Fruit fly (Drosophila melanogaster) whole organism, embryonic: ENCODE measurements around the gene Or65c.
A peak's percentile ranks its signal among the peaks of the same experiment; 100 is the strongest.

Experiments
- Awh ChIP-seq: fragments of 200-800 bp; sonication (Bioruptor generic); IDR thresholded peaks from 2 replicates; pipeline ENCODE4, ENCODE4 v1.3.6; 2022; ENCODE audit warnings: missing biosample characterization, missing genetic modification characterization
- B-H2 ChIP-seq: fragments of 200-800 bp; sonication (Bioruptor generic); optimal IDR thresholded peaks from 2 replicates; lab custom pipeline; 2018; ENCODE audit warnings: missing biosample characterization, mild to moderate bottlenecking, missing genetic modification characterization
- Blimp-1 ChIP-seq: fragments of 200-800 bp; sonication (Bioruptor generic); optimal IDR thresholded peaks from 3 replicates; lab custom pipeline; 2018; ENCODE audit warnings: missing biosample characterization, missing genetic modification characterization, mild to moderate bottlenecking, moderate library complexity, missing genetic modification reagents
- Bteb2 ChIP-seq: fragments of 200-800 bp; sonication (Bioruptor generic); optimal IDR thresholded peaks from 2 replicates; lab custom pipeline; 2016; ENCODE audit warnings: missing biosample characterization, missing genetic modification characterization
- CG10462 ChIP-seq: fragments of 200-800 bp; sonication (Bioruptor generic); optimal IDR thresholded peaks from 2 replicates; lab custom pipeline; 2016; ENCODE audit warnings: missing biosample characterization, missing genetic modification characterization
- CG11456 ChIP-seq: fragments of 200-800 bp; sonication (Bioruptor generic); IDR thresholded peaks from 3 replicates; pipeline ENCODE4 v1.3.6; 2022; ENCODE audit warnings: missing biosample characterization, missing genetic modification characterization
- CG12219 ChIP-seq: fragments of 200-800 bp; sonication (Bioruptor generic); optimal IDR thresholded peaks from 3 replicates; lab custom pipeline; 2018; ENCODE audit warnings: missing biosample characterization, mild to moderate bottlenecking, missing genetic modification characterization
- CG12236 ChIP-seq: fragments of 200-800 bp; sonication (Bioruptor generic); optimal IDR thresholded peaks from 2 replicates; lab custom pipeline; 2016; ENCODE audit warnings: missing biosample characterization, missing genetic modification characterization
- CG12769 ChIP-seq: fragments of 200-800 bp; sonication (Bioruptor generic); optimal IDR thresholded peaks from 2 replicates; lab custom pipeline; 2019; ENCODE audit warnings: missing biosample characterization, mild to moderate bottlenecking, missing genetic modification characterization, moderate library complexity
- CG13894 ChIP-seq: fragments of 200-800 bp; sonication (Bioruptor generic); optimal IDR thresholded peaks from 3 replicates; lab custom pipeline; 2018; ENCODE audit warnings: missing biosample characterization, mild to moderate bottlenecking, missing genetic modification characterization, moderate library complexity
- CG17385 ChIP-seq: fragments of 200-800 bp; sonication (Bioruptor generic); optimal IDR thresholded peaks from 3 replicates; lab custom pipeline; 2018; ENCODE audit warnings: missing biosample characterization, mild to moderate bottlenecking, missing genetic modification characterization
- CG2199 ChIP-seq: fragments of 200-800 bp; sonication (Bioruptor generic); IDR thresholded peaks from 3 replicates; pipeline ENCODE4 v1.3.6; 2022; ENCODE audit warnings: missing biosample characterization, missing genetic modification characterization
- CG30431 ChIP-seq: fragments of 200-800 bp; sonication (Bioruptor generic); optimal IDR thresholded peaks from 2 replicates; lab custom pipeline; 2017; ENCODE audit warnings: missing biosample characterization, missing genetic modification characterization
- CG43689 ChIP-seq: fragments of 200-800 bp; sonication (Bioruptor generic); IDR thresholded peaks from 2 replicates; pipeline ENCODE4 v1.3.6; 2022; ENCODE audit warnings: missing biosample characterization, missing genetic modification characterization
- CG6765 ChIP-seq: fragments of 200-800 bp; sonication (Bioruptor generic); optimal IDR thresholded peaks from 3 replicates; lab custom pipeline; 2017; ENCODE audit warnings: missing biosample characterization, mild to moderate bottlenecking, missing genetic modification characterization
- CG7839 ChIP-seq: fragments of 200-800 bp; sonication (Bioruptor generic); optimal IDR thresholded peaks from 3 replicates; lab custom pipeline; 2018; ENCODE audit warnings: missing biosample characterization, mild to moderate bottlenecking, missing genetic modification characterization, moderate library complexity
- CTCF ChIP-seq: fragments of 200-800 bp; sonication (Bioruptor generic); optimal IDR thresholded peaks from 2 replicates; lab custom pipeline; 2017; ENCODE audit warnings: missing biosample characterization, mild to moderate bottlenecking, missing genetic modification characterization, moderate library complexity
- Chrac-16 ChIP-seq: fragments of 200-800 bp; sonication (Bioruptor generic); optimal IDR thresholded peaks from 3 replicates; lab custom pipeline; 2016; ENCODE audit warnings: missing biosample characterization, missing genetic modification characterization
- CrebB ChIP-seq: fragments of 200-800 bp; sonication (Bioruptor generic); optimal IDR thresholded peaks from 3 replicates; lab custom pipeline; 2018; ENCODE audit warnings: missing biosample characterization, mild to moderate bottlenecking, missing genetic modification characterization
- D ChIP-seq, 2 experiments: fragments of 200-800 bp in 1 of 2; fragments of >200 bp in 1 of 2; sonication (Bioruptor generic) in 1 of 2; optimal IDR thresholded peaks; 2 replicates in 1 of 2; 3 replicates in 1 of 2; lab custom pipeline; 2017; ENCODE audit warnings: mild to moderate bottlenecking in 1 of 2, missing biosample characterization in 1 of 2, missing genetic modification characterization in 1 of 2, missing genetic modification reagents in 1 of 2
- Gug ChIP-seq: fragments of 200-800 bp; sonication (Bioruptor generic); IDR thresholded peaks from 4 replicates; pipeline ENCODE4 v1.3.6; 2022; ENCODE audit warnings: missing biosample characterization, missing genetic modification characterization
- Hey ChIP-seq: fragments of 200-800 bp; sonication (Bioruptor generic); optimal IDR thresholded peaks from 3 replicates; lab custom pipeline; 2018; ENCODE audit warnings: missing biosample characterization, mild to moderate bottlenecking, missing genetic modification characterization
- Hr3 ChIP-seq: fragments of 200-800 bp; sonication (Bioruptor generic); optimal IDR thresholded peaks from 3 replicates; lab custom pipeline; 2016; ENCODE audit warnings: missing biosample characterization, missing genetic modification characterization
- Hr78 ChIP-seq, 2 experiments: fragments of 200-800 bp in 1 of 2; fragments of >200 bp in 1 of 2; sonication (Bioruptor generic) in 1 of 2; optimal IDR thresholded peaks; 2 replicates each; lab custom pipeline; 2017 to 2019; ENCODE audit warnings: missing biosample characterization in 2 of 2, missing genetic modification characterization in 2 of 2, mild to moderate bottlenecking in 1 of 2, moderate library complexity in 1 of 2
- MBD-R2 ChIP-seq: fragments of 200-800 bp; sonication (Bioruptor generic); IDR thresholded peaks from 2 replicates; pipeline ENCODE4 v1.3.6; 2022; ENCODE audit warnings: missing biosample characterization, missing genetic modification characterization
- NFAT ChIP-seq: fragments of 200-800 bp; sonication (Bioruptor generic); IDR thresholded peaks from 2 replicates; pipeline ENCODE4 v1.3.6; 2022; ENCODE audit warnings: missing biosample characterization, missing genetic modification characterization
- Nf-YC ChIP-seq: fragments of 200-800 bp; optimal IDR thresholded peaks from 3 replicates; lab custom pipeline; 2019; ENCODE audit warnings: missing biosample characterization, mild to moderate bottlenecking, missing genetic modification characterization, moderate library complexity
- Rfx ChIP-seq: fragments of 200-800 bp; sonication (Bioruptor generic); IDR thresholded peaks from 2 replicates; pipeline ENCODE4 v1.3.6; 2022; ENCODE audit warnings: missing biosample characterization, missing genetic modification characterization
- Scr ChIP-seq: fragments of 200-800 bp; sonication (Bioruptor generic); IDR thresholded peaks from 2 replicates; pipeline ENCODE4 v1.3.6; 2022; ENCODE audit warnings: missing biosample characterization, missing genetic modification characterization; ENCODE audit not compliant: partially characterized antibody
- abd-A ChIP-seq: fragments of 200-800 bp; sonication (Bioruptor generic); optimal IDR thresholded peaks from 3 replicates; lab custom pipeline; 2019; ENCODE audit warnings: missing biosample characterization, mild to moderate bottlenecking, missing genetic modification characterization, moderate library complexity
- ap ChIP-seq: fragments of 200-800 bp; sonication (Bioruptor generic); IDR thresholded peaks from 2 replicates; pipeline ENCODE4 v1.3.6; 2022; ENCODE audit warnings: missing biosample characterization, missing genetic modification characterization
- bsh ChIP-seq, 2 experiments: fragments of 200-800 bp; sonication (Bioruptor generic); optimal IDR thresholded peaks; 2 replicates each; lab custom pipeline; 2017 to 2018; ENCODE audit warnings: mild to moderate bottlenecking in 2 of 2, missing biosample characterization in 2 of 2, missing genetic modification characterization in 2 of 2, moderate library complexity in 1 of 2
- caup ChIP-seq: fragments of 200-800 bp; sonication (Bioruptor generic); optimal IDR thresholded peaks from 3 replicates; lab custom pipeline; 2017; ENCODE audit warnings: missing biosample characterization, mild to moderate bottlenecking, missing genetic modification characterization, moderate library complexity; ENCODE audit not compliant: severe bottlenecking
- chinmo ChIP-seq: fragments of 200-800 bp; sonication (Bioruptor generic); IDR thresholded peaks from 4 replicates; pipeline ENCODE4 v1.3.6; 2022; ENCODE audit warnings: missing biosample characterization, missing genetic modification characterization; ENCODE audit not compliant: partially characterized antibody
- chm ChIP-seq: fragments of 200-800 bp; sonication (Bioruptor generic); IDR thresholded peaks from 2 replicates; pipeline ENCODE4 v1.3.6; 2022; ENCODE audit warnings: missing biosample characterization, missing genetic modification characterization
- dati ChIP-seq: fragments of 200-800 bp; sonication (Bioruptor generic); IDR thresholded peaks from 2 replicates; pipeline ENCODE4 v1.3.6; 2022; ENCODE audit warnings: missing biosample characterization, missing genetic modification characterization
- en ChIP-seq: fragments of 200-800 bp; sonication (Bioruptor generic); optimal IDR thresholded peaks from 2 replicates; lab custom pipeline; 2016; ENCODE audit warnings: missing biosample characterization, missing genetic modification characterization
- grn ChIP-seq: fragments of 200-800 bp; sonication (Bioruptor generic); optimal IDR thresholded peaks from 3 replicates; lab custom pipeline; 2017; ENCODE audit warnings: missing biosample characterization, missing genetic modification characterization
- h ChIP-seq: fragments of >200 bp; optimal IDR thresholded peaks from 2 replicates; lab custom pipeline; 2017
- hth ChIP-seq: fragments of >200 bp; optimal IDR thresholded peaks from 2 replicates; lab custom pipeline; 2017; ENCODE audit warnings: inconsistent platforms
- kni ChIP-seq: fragments of 200-800 bp; sonication (Bioruptor generic); optimal IDR thresholded peaks from 3 replicates; lab custom pipeline; 2017; ENCODE audit warnings: mild to moderate bottlenecking, missing biosample characterization, missing genetic modification reagents, missing genetic modification characterization
- oc ChIP-seq: fragments of 200-800 bp; sonication (Bioruptor generic); optimal IDR thresholded peaks from 2 replicates; lab custom pipeline; 2018; ENCODE audit warnings: missing biosample characterization, mild to moderate bottlenecking, missing genetic modification characterization, moderate library complexity
- onecut ChIP-seq: fragments of 200-800 bp; sonication (Bioruptor generic); IDR thresholded peaks from 2 replicates; pipeline ENCODE4 v1.3.6; 2022; ENCODE audit warnings: missing biosample characterization, missing genetic modification characterization
- pan ChIP-seq, 4 experiments: fragments of >200 bp in 3 of 4; fragments of 200-800 bp in 1 of 4; sonication (Bioruptor generic) in 1 of 4; optimal IDR thresholded peaks in 3 of 4; IDR thresholded peaks in 1 of 4; 2 replicates each; pipeline versions ENCODE4 v1.3.6 to Lab custom; 2017 to 2022; ENCODE audit warnings: missing biosample characterization in 2 of 4, missing genetic modification characterization in 2 of 4, mixed read lengths in 1 of 4
- pnt ChIP-seq: fragments of 200-800 bp; sonication (Bioruptor generic); optimal IDR thresholded peaks from 3 replicates; lab custom pipeline; 2016; ENCODE audit warnings: missing biosample characterization, missing genetic modification characterization
- pum ChIP-seq: fragments of 200-800 bp; sonication (Bioruptor generic); optimal IDR thresholded peaks from 2 replicates; lab custom pipeline; 2016; ENCODE audit warnings: missing biosample characterization, missing genetic modification characterization
- run ChIP-seq: fragments of 200-800 bp; sonication (Bioruptor generic); optimal IDR thresholded peaks from 3 replicates; lab custom pipeline; 2018; ENCODE audit warnings: missing biosample characterization, mild to moderate bottlenecking, missing genetic modification characterization
- sens ChIP-seq: fragments of 200-800 bp; sonication (Bioruptor generic); peaks from one replicate; lab custom pipeline; 2016; ENCODE audit warnings: missing biosample characterization, missing genetic modification characterization
- stc ChIP-seq: fragments of 200-800 bp; sonication (Bioruptor generic); IDR thresholded peaks from 2 replicates; pipeline ENCODE4 v1.3.6; 2022; ENCODE audit warnings: missing biosample characterization, missing genetic modification characterization
- ttk ChIP-seq: fragments of 200-800 bp; sonication (Bioruptor generic); IDR thresholded peaks from 2 replicates; pipeline ENCODE4 v2.1.2; 2022; ENCODE audit warnings: missing biosample characterization, missing genetic modification characterization
- vvl ChIP-seq: fragments of 200-800 bp; sonication (Bioruptor generic); IDR thresholded peaks from 2 replicates; pipeline ENCODE4 v1.3.6; 2022; ENCODE audit warnings: missing biosample characterization, missing genetic modification characterization

The Or65c gene

dm6 chr3L:6336248-6336858, 8.9 kb downstream of the Or65c start (continued):
- TF ChIP-seq CG17385 (GFP tag; lab: Kevin White, UChicago) (no peak), CG2199 (GFP tag; lab: Robert Waterston, UW) (peak; percentile 59; the same call in 1 of the 3 replicates), Awh (peak; percentile 87), grn (peak; percentile 86), vvl (GFP tag; lab: Robert Waterston, UW) (peak; percentile 82), Gug (no peak), abd-A (tag; lab: Kevin White, UChicago) (peak; percentile 98), kni (GFP tag; lab: Kevin White, UChicago) (peak; percentile 36), CG43689 (GFP tag; lab: Robert Waterston, UW) (no peak), CTCF (no peak), Hr3 (GFP tag; lab: Kevin White, UChicago) (no peak), hth (lab: Kevin White, UChicago) (no peak), CG11456 (no peak), MBD-R2 (GFP tag; lab: Robert Waterston, UW) (no peak), stc (GFP tag; lab: Robert Waterston, UW) (no peak), B-H2 (GFP tag; lab: Kevin White, UChicago) (no peak), sens (GFP tag; lab: Kevin White, UChicago) (no peak), Chrac-16 (GFP tag; lab: Kevin White, UChicago) (no peak), CrebB (tag; lab: Kevin White, UChicago) (no peak), pum (no peak), D (optimal IDR thresholded peaks at IDR 0.05; lab: Kevin White, UChicago) (no peak), D (GFP tag; optimal IDR thresholded peaks at IDR 0.05; lab: Kevin White, UChicago) (no peak), chinmo (GFP tag; lab: Robert Waterston, UW) (peak; percentile 66; the same call in 2 of the 4 replicates), dati (GFP tag; lab: Robert Waterston, UW) (no peak), NFAT (no peak), CG6765 (no peak), Hey (no peak), en (no peak), oc (peak; percentile 77), ap (GFP tag; lab: Robert Waterston, UW) (no peak), caup (GFP tag; lab: Kevin White, UChicago) (no peak), Blimp-1 (GFP tag; lab: Kevin White, UChicago) (no peak), bsh (GFP tag; optimal IDR thresholded peaks at IDR 0.05; lab: Kevin White, UChicago) (no peak), Bteb2 (no peak), CG7839 (tag; lab: Kevin White, UChicago) (no peak), CG30431 (GFP tag; lab: Kevin White, UChicago) (no peak), Rfx (no peak), pan (optimal IDR thresholded peaks at IDR 0.05; lab: Kevin White, UChicago) (no peak), pan (GFP tag; optimal IDR thresholded peaks at IDR 0.05 in 1 of 2, IDR thresholded peaks at IDR 0.05 in 1 of 2) (no peak), Hr78 (GFP tag; optimal IDR thresholded peaks at IDR 0.05; lab: Kevin White, UChicago) (peak in 1 of 2 experiments; percentile 12), CG12219 (no peak), Scr (GFP tag; lab: Robert Waterston, UW) (no peak), CG12236 (GFP tag; lab: Kevin White, UChicago) (no peak), chm (GFP tag; lab: Robert Waterston, UW) (0 out of 2 replicates have a peak, but pooled peaks have one; percentile 14), CG13894 (tag; lab: Kevin White, UChicago) (peak; percentile 15), h (lab: Kevin White, UChicago) (no peak), run (peak; percentile 79), CG12769 (tag; lab: Kevin White, UChicago) (peak; percentile 43), CG10462 (no peak), ttk (GFP tag; lab: Robert Waterston, UW) (no peak), Nf-YC (tag; lab: Kevin White, UChicago) (no peak), pnt (GFP tag; lab: Kevin White, UChicago) (no peak), onecut (GFP tag; lab: Robert Waterston, UW) (peak; percentile 75)
